Fruit fly (Drosophila melanogaster) whole organism, embryonic: ENCODE measurements around the gene dia.

Experiments
- B-H1 ChIP-seq: fragments of 200-800 bp; sonication (Bioruptor generic); IDR thresholded peaks from 3 replicates; pipeline ENCODE4 v1.3.6; 2022; ENCODE audit warnings: missing biosample characterization, missing genetic modification characterization
- Bdp1 ChIP-seq: fragments of 200-800 bp; sonication (Bioruptor generic); optimal IDR thresholded peaks from 3 replicates; lab custom pipeline; 2016; ENCODE audit warnings: missing biosample characterization, missing genetic modification characterization
- CG12155 ChIP-seq: fragments of 200-800 bp; sonication (Bioruptor generic); optimal IDR thresholded peaks from 3 replicates; lab custom pipeline; 2016; ENCODE audit warnings: missing biosample characterization, missing genetic modification characterization
- CG12236 ChIP-seq: fragments of 200-800 bp; sonication (Bioruptor generic); optimal IDR thresholded peaks from 2 replicates; lab custom pipeline; 2016; ENCODE audit warnings: missing biosample characterization, missing genetic modification characterization
- CG12744 ChIP-seq: fragments of 200-800 bp; sonication (Bioruptor generic); optimal IDR thresholded peaks from 2 replicates; lab custom pipeline; 2016; ENCODE audit warnings: missing biosample characterization, missing genetic modification characterization
- CG13287 ChIP-seq: fragments of 200-800 bp; sonication (Bioruptor generic); IDR thresholded peaks from 2 replicates; pipeline ENCODE4 v1.3.6; 2022; ENCODE audit warnings: missing biosample characterization, missing genetic modification characterization; ENCODE audit not compliant: partially characterized antibody
- CG13775 ChIP-seq: fragments of 200-800 bp; sonication (Bioruptor generic); optimal IDR thresholded peaks from 3 replicates; lab custom pipeline; 2017; ENCODE audit warnings: missing biosample characterization, mild to moderate bottlenecking, missing genetic modification characterization
- CG13894 ChIP-seq: fragments of 200-800 bp; sonication (Bioruptor generic); optimal IDR thresholded peaks from 3 replicates; lab custom pipeline; 2018; ENCODE audit warnings: missing biosample characterization, mild to moderate bottlenecking, missing genetic modification characterization, moderate library complexity
- CG14965 ChIP-seq: fragments of 200-800 bp; sonication (Bioruptor generic); optimal IDR thresholded peaks from 2 replicates; lab custom pipeline; 2016; ENCODE audit warnings: missing biosample characterization, missing genetic modification characterization, borderline replicate concordance
- CG15269 ChIP-seq: fragments of 200-800 bp; sonication (Bioruptor generic); optimal IDR thresholded peaks from 2 replicates; lab custom pipeline; 2018; ENCODE audit warnings: missing biosample characterization, mild to moderate bottlenecking, missing genetic modification characterization, moderate library complexity
- CG17802 ChIP-seq: fragments of 200-800 bp; sonication (Bioruptor generic); optimal IDR thresholded peaks from 2 replicates; lab custom pipeline; 2018; ENCODE audit warnings: missing biosample characterization, mild to moderate bottlenecking, missing genetic modification characterization, moderate library complexity
- CG17912 ChIP-seq: fragments of 200-800 bp; sonication (Bioruptor generic); optimal IDR thresholded peaks from 2 replicates; lab custom pipeline; 2018; ENCODE audit warnings: missing biosample characterization, mild to moderate bottlenecking, missing genetic modification characterization
- CG2712 ChIP-seq: fragments of 200-800 bp; optimal IDR thresholded peaks from 3 replicates; lab custom pipeline; 2019; ENCODE audit warnings: missing biosample characterization, mild to moderate bottlenecking, missing genetic modification characterization, moderate library complexity
- CG31224 ChIP-seq: fragments of 200-800 bp; sonication (Bioruptor generic); IDR thresholded peaks from 2 replicates; pipeline ENCODE4 v1.3.6; 2022; ENCODE audit warnings: missing biosample characterization, missing genetic modification characterization
- CG32772 ChIP-seq: fragments of 200-800 bp; sonication (Bioruptor generic); IDR thresholded peaks from 2 replicates; pipeline ENCODE4 v1.3.6; 2022; ENCODE audit warnings: missing biosample characterization, missing genetic modification characterization
- CG34224 ChIP-seq: fragments of 200-800 bp; sonication (Bioruptor generic); IDR thresholded peaks from 3 replicates; pipeline ENCODE4 v1.3.6; 2022; ENCODE audit warnings: missing biosample characterization, missing genetic modification characterization; ENCODE audit not compliant: partially characterized antibody
- CG5953 ChIP-seq: fragments of 200-800 bp; sonication (Bioruptor generic); IDR thresholded peaks from 2 replicates; pipeline ENCODE4 v1.3.6; 2022; ENCODE audit warnings: missing biosample characterization, missing genetic modification characterization
- CG7745 ChIP-seq: fragments of 200-800 bp; sonication (Bioruptor generic); optimal IDR thresholded peaks from 2 replicates; lab custom pipeline; 2018; ENCODE audit warnings: missing biosample characterization, mild to moderate bottlenecking, missing genetic modification characterization, moderate library complexity
- CG8281 ChIP-seq: fragments of 200-800 bp; sonication (Bioruptor generic); optimal IDR thresholded peaks from 2 replicates; lab custom pipeline; 2018; ENCODE audit warnings: missing biosample characterization, mild to moderate bottlenecking, missing genetic modification characterization, moderate library complexity
- CG8290 ChIP-seq, 3 experiments: fragments of 200-800 bp; sonication (Bioruptor generic); optimal IDR thresholded peaks; 2 replicates each; lab custom pipeline; 2016 to 2019; ENCODE audit warnings: missing biosample characterization in 3 of 3, missing genetic modification characterization in 3 of 3, mild to moderate bottlenecking in 2 of 3, moderate library complexity in 1 of 3
- CG9727 ChIP-seq: fragments of 200-800 bp; sonication (Bioruptor generic); optimal IDR thresholded peaks from 3 replicates; lab custom pipeline; 2017; ENCODE audit warnings: missing biosample characterization, mild to moderate bottlenecking, missing genetic modification characterization
- D19A ChIP-seq: fragments of 200-800 bp; optimal IDR thresholded peaks from 3 replicates; lab custom pipeline; 2019; ENCODE audit warnings: missing biosample characterization, mild to moderate bottlenecking, missing genetic modification characterization, moderate library complexity
- Dbx ChIP-seq: fragments of 200-800 bp; sonication (Bioruptor generic); IDR thresholded peaks from 3 replicates; pipeline ENCODE4 v1.3.6; 2022; ENCODE audit warnings: missing biosample characterization, missing genetic modification characterization
- Doc2 ChIP-seq: fragments of 200-800 bp; sonication (Bioruptor generic); IDR thresholded peaks from 2 replicates; pipeline ENCODE4 v1.3.6; 2022; ENCODE audit warnings: missing biosample characterization, missing genetic modification characterization
- HLHmδ ChIP-seq: fragments of 200-800 bp; sonication (Bioruptor generic); optimal IDR thresholded peaks from 2 replicates; lab custom pipeline; 2018; ENCODE audit warnings: missing biosample characterization, mild to moderate bottlenecking, missing genetic modification characterization, moderate library complexity
- Med ChIP-seq: fragments of 200-800 bp; sonication (Bioruptor generic); peaks from one replicate; lab custom pipeline; 2016; ENCODE audit warnings: missing biosample characterization, missing genetic modification characterization, mild to moderate bottlenecking, inconsistent platforms, moderate library complexity
- NFAT ChIP-seq: fragments of 200-800 bp; sonication (Bioruptor generic); IDR thresholded peaks from 2 replicates; pipeline ENCODE4 v1.3.6; 2022; ENCODE audit warnings: missing biosample characterization, missing genetic modification characterization
- Side ChIP-seq: fragments of 200-800 bp; sonication (Bioruptor generic); optimal IDR thresholded peaks from 2 replicates; lab custom pipeline; 2016; ENCODE audit warnings: missing biosample characterization, missing genetic modification characterization
- YL-1 ChIP-seq: fragments of 200-800 bp; sonication (Bioruptor generic); optimal IDR thresholded peaks from 3 replicates; lab custom pipeline; 2017; ENCODE audit warnings: missing biosample characterization, mild to moderate bottlenecking, missing genetic modification characterization
- al ChIP-seq: fragments of 200-800 bp; sonication (Bioruptor generic); IDR thresholded peaks from 2 replicates; pipeline ENCODE4 v1.3.6; 2022; ENCODE audit warnings: missing biosample characterization, missing genetic modification characterization
- bcd ChIP-seq: fragments of 200-800 bp; sonication (Bioruptor generic); optimal IDR thresholded peaks from 2 replicates; lab custom pipeline; 2017; ENCODE audit warnings: missing biosample characterization, mild to moderate bottlenecking, missing genetic modification characterization
- crc ChIP-seq: fragments of 200-800 bp; sonication (Bioruptor generic); optimal IDR thresholded peaks from 2 replicates; lab custom pipeline; 2016; ENCODE audit warnings: missing biosample characterization, missing genetic modification characterization
- cwo ChIP-seq: fragments of 200-800 bp; sonication (Bioruptor generic); optimal IDR thresholded peaks from 3 replicates; lab custom pipeline; 2017; ENCODE audit warnings: missing biosample characterization, missing genetic modification characterization, mild to moderate bottlenecking, moderate library complexity, missing genetic modification reagents
- da ChIP-seq: fragments of 200-800 bp; sonication (Bioruptor generic); optimal IDR thresholded peaks from 2 replicates; lab custom pipeline; 2016; ENCODE audit warnings: missing biosample characterization, missing genetic modification characterization
- ewg ChIP-seq: fragments of 200-800 bp; sonication (Bioruptor generic); optimal IDR thresholded peaks from 3 replicates; lab custom pipeline; 2017; ENCODE audit warnings: mild to moderate bottlenecking, missing biosample characterization, missing genetic modification reagents, missing genetic modification characterization
- gce ChIP-seq: fragments of 200-800 bp; sonication (Bioruptor generic); IDR thresholded peaks from 3 replicates; pipeline ENCODE4 v1.3.6; 2022; ENCODE audit warnings: missing biosample characterization, missing genetic modification characterization
- gfzf ChIP-seq: fragments of 200-800 bp; sonication (Bioruptor generic); optimal IDR thresholded peaks from 2 replicates; lab custom pipeline; 2016; ENCODE audit warnings: missing biosample characterization, mild to moderate bottlenecking, missing genetic modification characterization, moderate library complexity
- grn ChIP-seq: fragments of 200-800 bp; sonication (Bioruptor generic); optimal IDR thresholded peaks from 3 replicates; lab custom pipeline; 2017; ENCODE audit warnings: missing biosample characterization, missing genetic modification characterization
- kah ChIP-seq: fragments of 200-800 bp; sonication (Bioruptor generic); optimal IDR thresholded peaks from 2 replicates; lab custom pipeline; 2018; ENCODE audit warnings: missing biosample characterization, mild to moderate bottlenecking, missing genetic modification characterization
- kay ChIP-seq: fragments of 200-800 bp; sonication (Bioruptor generic); optimal IDR thresholded peaks from 2 replicates; lab custom pipeline; 2016; ENCODE audit warnings: missing biosample characterization, missing genetic modification characterization
- lmd ChIP-seq: fragments of 200-800 bp; sonication (Bioruptor generic); IDR thresholded peaks from 2 replicates; pipeline ENCODE4 v1.3.6; 2022; ENCODE audit warnings: missing biosample characterization, missing genetic modification characterization
- nau ChIP-seq: fragments of 200-800 bp; sonication (Bioruptor generic); optimal IDR thresholded peaks from 3 replicates; lab custom pipeline; 2017; ENCODE audit warnings: missing biosample characterization, mild to moderate bottlenecking, missing genetic modification characterization, missing genetic modification reagents
- phol ChIP-seq: fragments of 200-800 bp; sonication (Bioruptor generic); optimal IDR thresholded peaks from 3 replicates; lab custom pipeline; 2018; ENCODE audit warnings: missing biosample characterization, mild to moderate bottlenecking, missing genetic modification characterization, moderate library complexity
- run ChIP-seq: fragments of 200-800 bp; sonication (Bioruptor generic); optimal IDR thresholded peaks from 3 replicates; lab custom pipeline; 2018; ENCODE audit warnings: missing biosample characterization, mild to moderate bottlenecking, missing genetic modification characterization
- sc ChIP-seq, 3 experiments: fragments of >200 bp in 2 of 3; fragments of 200-800 bp in 1 of 3; sonication (Bioruptor generic) in 1 of 3; optimal IDR thresholded peaks; 2 replicates in 2 of 3; 3 replicates in 1 of 3; lab custom pipeline; 2017; ENCODE audit warnings: mild to moderate bottlenecking in 1 of 3, missing biosample characterization in 1 of 3, missing genetic modification characterization in 1 of 3, missing genetic modification reagents in 1 of 3
- tna ChIP-seq: fragments of 200-800 bp; sonication (Bioruptor generic); IDR thresholded peaks from 2 replicates; pipeline ENCODE4 v1.3.6; 2022; ENCODE audit warnings: missing biosample characterization, missing genetic modification characterization; ENCODE audit not compliant: partially characterized antibody
- tx ChIP-seq: fragments of 200-800 bp; sonication (Bioruptor generic); optimal IDR thresholded peaks from 2 replicates; lab custom pipeline; 2016; ENCODE audit warnings: missing biosample characterization, missing genetic modification characterization
- zfh2 ChIP-seq: fragments of 200-800 bp; sonication (Bioruptor generic); optimal IDR thresholded peaks from 2 replicates; lab custom pipeline; 2016; ENCODE audit warnings: missing biosample characterization, missing genetic modification characterization

Gene dia

dm6 chr2L:20805624-20806339 is 47.8 kb downstream of the dia start (continued):
- TF ChIP-seq CG32772 (GFP tag; lab: Robert Waterston, UW), result peak; percentile 94
- peak; percentile 19 for TF ChIP-seq CG14965 (GFP tag; lab: Kevin White, UChicago)
- peak; percentile 98 for TF ChIP-seq CG2712
- TF ChIP-seq CG5953 (GFP tag; lab: Robert Waterston, UW), result peak; percentile 91
- TF ChIP-seq CG15269 (tag; lab: Kevin White, UChicago), result peak; percentile 97
- TF ChIP-seq CG13775, result peak; percentile 94
- peak; percentile 85 for TF ChIP-seq CG8281
- TF ChIP-seq CG12155 (GFP tag; lab: Kevin White, UChicago), result peak; percentile 95
- no peak for TF ChIP-seq HLHmδ (GFP tag; lab: Kevin White, UChicago)
- TF ChIP-seq Med (GFP tag; lab: Kevin White, UChicago), result peak; percentile 95
- peak; percentile 92 for TF ChIP-seq gce (GFP tag; lab: Robert Waterston, UW)
- peak; percentile 96 for TF ChIP-seq Dbx (GFP tag; lab: Robert Waterston, UW)
- peak; percentile 95 for TF ChIP-seq bcd (GFP tag; lab: Kevin White, UChicago)
- peak; percentile 58 for TF ChIP-seq grn (GFP tag; lab: Kevin White, UChicago)
- peak; percentile 96 for TF ChIP-seq run (tag; lab: Kevin White, UChicago)
- TF ChIP-seq CG17802 (tag; lab: Kevin White, UChicago), result peak; percentile 75
- peak; percentile 77 for TF ChIP-seq Bdp1
- TF ChIP-seq CG12744 (GFP tag; lab: Kevin White, UChicago), result peak; percentile 33
- peak; percentile 76 for TF ChIP-seq tx
- TF ChIP-seq CG13894, result peak; percentile 93
- TF ChIP-seq kay (GFP tag; lab: Kevin White, UChicago), result peak; percentile 92
- TF ChIP-seq phol (tag; lab: Kevin White, UChicago), result peak; percentile 95
- peak; percentile 91 for TF ChIP-seq B-H1 (GFP tag; lab: Robert Waterston, UW)
- TF ChIP-seq da (GFP tag; lab: Kevin White, UChicago), result peak; percentile 21
- peak; percentile 47 for TF ChIP-seq CG12236
- peak; percentile 71 for TF ChIP-seq CG8290 (GFP tag; optimal IDR thresholded peaks at IDR 0.05; lab: Kevin White, UChicago)
- TF ChIP-seq CG8290 (tag; optimal IDR thresholded peaks at IDR 0.05; lab: Kevin White, UChicago), result peak; percentile 7 to 92
- TF ChIP-seq CG7745 (tag; lab: Kevin White, UChicago), result peak; percentile 28
- peak; percentile 90 for TF ChIP-seq NFAT (GFP tag; lab: Robert Waterston, UW)
- TF ChIP-seq Doc2 (GFP tag; lab: Robert Waterston, UW), result peak; percentile 88
- peak; percentile 88 for TF ChIP-seq zfh2 (GFP tag; lab: Kevin White, UChicago)
- peak; percentile 55 for TF ChIP-seq crc (GFP tag; lab: Kevin White, UChicago)
- peak; percentile 94 for TF ChIP-seq al (GFP tag; lab: Robert Waterston, UW)
- TF ChIP-seq ewg, result peak; percentile 89
- TF ChIP-seq lmd (GFP tag; lab: Robert Waterston, UW), result peak; percentile 96
- no peak for TF ChIP-seq sc (optimal IDR thresholded peaks at IDR 0.05; lab: Kevin White, UChicago)
- peak; percentile 91 for TF ChIP-seq sc (GFP tag; optimal IDR thresholded peaks at IDR 0.05; lab: Kevin White, UChicago)
- peak; percentile 78 for TF ChIP-seq CG13287 (GFP tag; lab: Robert Waterston, UW)
- TF ChIP-seq kah (GFP tag; lab: Kevin White, UChicago), result peak; percentile 89
- TF ChIP-seq gfzf, result no peak
- peak; percentile 62 for TF ChIP-seq Side (GFP tag; lab: Kevin White, UChicago)
- peak; percentile 75 for TF ChIP-seq CG34224 (GFP tag; lab: Robert Waterston, UW)
- TF ChIP-seq cwo (GFP tag; lab: Kevin White, UChicago), result peak; percentile 95
- peak; percentile 88 for TF ChIP-seq CG31224 (GFP tag; lab: Robert Waterston, UW)
- peak; percentile 96 for TF ChIP-seq CG9727 (GFP tag; lab: Kevin White, UChicago)
- TF ChIP-seq YL-1, result peak; percentile 62
- TF ChIP-seq CG17912, result peak; percentile 57
- TF ChIP-seq tna, result peak; percentile 88
- TF ChIP-seq nau (GFP tag; lab: Kevin White, UChicago), result peak; percentile 92
- peak; percentile 92 for TF ChIP-seq D19A (tag; lab: Kevin White, UChicago)
